In the genomic region with DNA sequence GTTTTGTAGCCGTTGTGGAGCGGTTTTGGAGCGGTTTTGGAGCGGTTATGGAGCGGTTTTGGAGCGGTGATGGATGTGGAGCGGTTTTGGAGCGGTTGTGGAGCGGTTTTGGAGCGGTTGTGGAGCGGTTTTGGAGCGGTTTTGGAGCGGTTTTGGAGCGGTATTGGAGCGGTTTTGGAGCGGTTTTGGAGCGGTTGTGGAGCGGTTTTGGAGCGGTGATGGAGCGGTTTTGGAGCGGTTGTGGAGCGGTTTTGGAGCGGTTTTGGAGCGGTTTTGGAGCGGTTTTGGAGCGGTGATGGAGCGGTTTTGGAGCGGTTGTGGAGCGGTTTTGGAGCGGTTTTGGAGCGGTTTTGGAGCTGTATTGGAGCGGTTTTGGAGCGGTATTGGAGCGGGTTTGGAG, we compare ENCODE assay signal across 2 worm cellular contexts.
TF ChIP-seq lines count a peak whose summit lies in the region.

No protein-coding gene starts in this region.

TF ChIP-seq in whole organism, L4 larva, 104 proteins besides CTCF, POLR2A, EP300 and RAD21:
- peak; percentile 85 for TF ChIP-seq set-16 (GFP tag; IDR thresholded peaks at IDR 0.05; lab: Robert Waterston, UW)

TF ChIP-seq in whole organism, young adult, 124 proteins besides CTCF, POLR2A, EP300 and RAD21:
- TF ChIP-seq egrh-3 (GFP tag; IDR thresholded peaks at IDR 0.05; lab: Robert Waterston, UW), result peak; percentile 89
